Fruit fly (Drosophila melanogaster) whole organism, pupa: ENCODE results near the gene CG31342.
A peak's percentile ranks its signal among the peaks of the same experiment; 100 is the strongest.

Experiments used
- CG10348 ChIP-seq: fragments of 200-800 bp; sonication (Bioruptor generic); IDR thresholded peaks from 2 replicates; pipeline ENCODE4 v1.3.6; 2022; ENCODE audit warnings: missing biosample characterization, missing genetic modification characterization
- CG12605 ChIP-seq: fragments of 200-800 bp; sonication (Bioruptor generic); IDR thresholded peaks from 2 replicates; pipeline ENCODE4 v1.3.6; 2022; ENCODE audit warnings: missing biosample characterization, missing genetic modification characterization
- CG13204 ChIP-seq: fragments of 200-800 bp; sonication (Bioruptor generic); optimal IDR thresholded peaks from 2 replicates; lab custom pipeline; 2018; ENCODE audit warnings: missing biosample characterization, mild to moderate bottlenecking, missing genetic modification characterization, moderate library complexity
- CG14655 ChIP-seq: fragments of 200-800 bp; sonication (Bioruptor generic); optimal IDR thresholded peaks from 3 replicates; lab custom pipeline; 2017; ENCODE audit warnings: mild to moderate bottlenecking, missing biosample characterization, missing genetic modification reagents, missing genetic modification characterization
- CG15710 ChIP-seq: fragments of 200-800 bp; sonication (Bioruptor generic); optimal IDR thresholded peaks from 2 replicates; lab custom pipeline; 2018; ENCODE audit warnings: missing biosample characterization, mild to moderate bottlenecking, missing genetic modification characterization, moderate library complexity
- CG17806 ChIP-seq: fragments of 200-800 bp; sonication (Bioruptor generic); optimal IDR thresholded peaks from 2 replicates; lab custom pipeline; 2018; ENCODE audit warnings: missing biosample characterization, mild to moderate bottlenecking, missing genetic modification characterization, moderate library complexity
- CG32121 ChIP-seq: fragments of 200-800 bp; sonication (Bioruptor generic); IDR thresholded peaks from 2 replicates; pipeline ENCODE4 v1.3.6; 2022; ENCODE audit warnings: missing biosample characterization, missing genetic modification characterization
- CG34367 ChIP-seq: fragments of 200-800 bp; sonication (Bioruptor generic); optimal IDR thresholded peaks from 2 replicates; lab custom pipeline; 2018; ENCODE audit warnings: missing biosample characterization, mild to moderate bottlenecking, missing genetic modification characterization
- CG4496 ChIP-seq: fragments of 200-800 bp; sonication (Bioruptor generic); IDR thresholded peaks from 3 replicates; pipeline ENCODE4 v1.3.6; 2022; ENCODE audit warnings: missing biosample characterization, missing genetic modification characterization
- CG8159 ChIP-seq: fragments of 200-800 bp; sonication (Bioruptor generic); optimal IDR thresholded peaks from 3 replicates; lab custom pipeline; 2018; ENCODE audit warnings: missing biosample characterization, mild to moderate bottlenecking, missing genetic modification characterization, moderate library complexity
- CG8301 ChIP-seq: fragments of 200-800 bp; sonication (Bioruptor generic); optimal IDR thresholded peaks from 2 replicates; lab custom pipeline; 2018; ENCODE audit warnings: missing biosample characterization, mild to moderate bottlenecking, missing genetic modification characterization
- CG9948 ChIP-seq: fragments of 200-800 bp; sonication (Bioruptor generic); optimal IDR thresholded peaks from 2 replicates; lab custom pipeline; 2018; ENCODE audit warnings: missing biosample characterization, mild to moderate bottlenecking, missing genetic modification characterization, moderate library complexity
- D1 ChIP-seq: fragments of 200-800 bp; sonication (Bioruptor generic); optimal IDR thresholded peaks from 2 replicates; lab custom pipeline; 2018; ENCODE audit warnings: missing biosample characterization, mild to moderate bottlenecking, missing genetic modification characterization, moderate library complexity
- EcR ChIP-seq: fragments of 200-800 bp; sonication (Bioruptor generic); optimal IDR thresholded peaks from 3 replicates; lab custom pipeline; 2019; ENCODE audit warnings: missing biosample characterization, missing genetic modification characterization, mild to moderate bottlenecking, moderate library complexity, missing genetic modification reagents
- Ets98B ChIP-seq: fragments of 200-800 bp; sonication (Bioruptor generic); IDR thresholded peaks from 2 replicates; pipeline ENCODE4 v1.3.6; 2022; ENCODE audit warnings: missing biosample characterization, missing genetic modification characterization
- Pif1A ChIP-seq: fragments of 200-800 bp; sonication (Bioruptor generic); optimal IDR thresholded peaks from 3 replicates; lab custom pipeline; 2016; ENCODE audit warnings: missing biosample characterization, missing genetic modification characterization
- Pif1B ChIP-seq: fragments of 200-800 bp; sonication (Bioruptor generic); optimal IDR thresholded peaks from 3 replicates; lab custom pipeline; 2016; ENCODE audit warnings: missing biosample characterization, missing genetic modification characterization
- Snoo ChIP-seq: fragments of 200-800 bp; sonication (Bioruptor generic); optimal IDR thresholded peaks from 3 replicates; lab custom pipeline; 2017; ENCODE audit warnings: missing biosample characterization, mild to moderate bottlenecking, missing genetic modification characterization, inconsistent platforms
- fd96Ca ChIP-seq: fragments of 200-800 bp; sonication (Bioruptor generic); IDR thresholded peaks from 3 replicates; pipeline ENCODE4 v1.3.6; 2022; ENCODE audit warnings: missing biosample characterization, missing genetic modification characterization
- gl ChIP-seq: fragments of 200-800 bp; sonication (Bioruptor generic); optimal IDR thresholded peaks from 2 replicates; lab custom pipeline; 2018; ENCODE audit warnings: missing biosample characterization, mild to moderate bottlenecking, missing genetic modification characterization
- rn ChIP-seq: fragments of 200-800 bp; sonication (Bioruptor generic); IDR thresholded peaks from 2 replicates; pipeline ENCODE4 v1.3.6; 2022; ENCODE audit warnings: missing biosample characterization, missing genetic modification characterization

Gene CG31342

DNA sequence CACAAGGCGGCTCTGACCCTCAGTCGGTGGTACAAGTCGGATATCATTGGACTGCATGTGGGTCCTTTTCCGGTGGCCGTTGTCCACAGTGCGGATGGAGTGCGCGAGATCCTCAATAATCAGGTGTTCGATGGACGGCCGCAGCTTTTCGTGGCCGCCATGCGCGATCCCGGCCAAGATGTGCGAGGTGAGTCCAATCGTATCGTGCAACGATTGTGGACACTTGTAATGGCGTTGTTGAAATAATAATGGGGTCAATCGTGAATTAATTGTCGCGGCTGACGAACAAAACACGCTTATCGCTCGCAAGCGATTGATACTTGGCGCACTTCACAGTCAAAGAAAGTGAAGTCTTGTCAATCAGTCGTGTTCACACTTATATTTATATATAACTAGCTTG, 21.8 kb upstream of the CG31342 start:
- no peak for TF ChIP-seq CG8301 (tag; lab: Kevin White, UChicago)

DNA sequence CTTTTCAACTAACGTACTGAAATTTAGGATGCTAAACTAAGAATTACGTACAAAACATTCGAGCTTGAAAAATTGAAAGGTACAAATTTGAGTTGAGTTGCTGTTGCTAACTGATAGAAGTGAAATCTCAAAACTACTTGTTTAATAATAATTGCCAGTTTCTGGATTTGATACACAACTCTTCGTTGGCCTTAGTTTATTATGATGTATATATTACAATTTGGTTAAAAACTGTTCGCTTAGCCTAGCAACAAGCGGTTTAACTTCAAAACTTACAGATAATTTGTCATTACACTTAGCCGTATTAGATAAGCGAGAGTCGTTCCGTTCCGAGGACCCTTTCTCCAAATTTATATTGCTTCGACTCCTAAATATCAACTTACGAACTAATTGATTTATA, 18.2 kb upstream of the CG31342 start, which contains the start of the genes CG14384 and grsm:
TSS of gene CG14384 (minus strand) at position 101 of the 400 bp plus-strand sequence.
TSS of gene grsm (minus strand) at position 101 of the 400 bp plus-strand sequence.
- TF ChIP-seq Pif1A, result no peak
- no peak for TF ChIP-seq D1 (tag; lab: Kevin White, UChicago)
- TF ChIP-seq CG17806 (tag; lab: Kevin White, UChicago), result no peak
- no peak for TF ChIP-seq CG34367 (tag; lab: Kevin White, UChicago)
- no peak for TF ChIP-seq rn (GFP tag; lab: Robert Waterston, UW)
- no peak for TF ChIP-seq fd96Ca (GFP tag; lab: Robert Waterston, UW)
- TF ChIP-seq CG8159 (tag; lab: Kevin White, UChicago), result no peak
- TF ChIP-seq CG12605, result no peak
- TF ChIP-seq CG8301 (tag; lab: Kevin White, UChicago), result no peak
- no peak for TF ChIP-seq CG14655 (GFP tag; lab: Kevin White, UChicago)
- no peak for TF ChIP-seq CG13204 (GFP tag; lab: Kevin White, UChicago)
- no peak for TF ChIP-seq CG9948 (tag; lab: Kevin White, UChicago)
- TF ChIP-seq Snoo (tag; lab: Kevin White, UChicago), result no peak
- no peak for TF ChIP-seq CG4496
- no peak for TF ChIP-seq CG10348 (GFP tag; lab: Robert Waterston, UW)
- TF ChIP-seq gl, result no peak
- no peak for TF ChIP-seq Pif1B
- TF ChIP-seq CG32121 (GFP tag; lab: Robert Waterston, UW), result no peak
- no peak for TF ChIP-seq CG15710
- TF ChIP-seq Ets98B (GFP tag; lab: Robert Waterston, UW), result no peak
- TF ChIP-seq, all 21 proteins: peak for 0

DNA sequence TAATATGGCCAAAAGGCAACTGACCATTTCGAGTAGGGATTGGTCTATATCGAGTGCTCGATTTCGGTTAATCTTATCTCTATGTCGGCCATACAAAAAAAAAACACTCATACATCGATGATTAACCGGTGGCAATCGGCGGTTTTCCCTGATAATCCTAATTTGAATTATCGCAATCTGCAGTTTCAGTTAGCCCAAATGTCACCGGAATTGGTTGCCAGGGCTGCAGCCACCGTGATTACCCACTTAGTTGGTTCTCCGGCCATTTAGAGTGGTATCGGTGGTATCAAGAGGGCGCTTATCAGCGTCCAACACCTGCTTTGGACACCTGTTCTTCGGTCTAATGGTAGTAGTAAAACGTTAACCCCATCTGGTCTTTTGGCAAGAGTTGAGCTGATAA, 13.7 kb upstream of the CG31342 start:
- TF ChIP-seq fd96Ca (GFP tag; lab: Robert Waterston, UW), result no peak
- TF ChIP-seq D1 (tag; lab: Kevin White, UChicago), result no peak
- TF ChIP-seq gl, result no peak
- TF ChIP-seq CG15710, result no peak
- TF ChIP-seq CG13204 (GFP tag; lab: Kevin White, UChicago), result no peak
- TF ChIP-seq CG4496, result no peak
- no peak for TF ChIP-seq CG10348 (GFP tag; lab: Robert Waterston, UW)
- TF ChIP-seq EcR (GFP tag; lab: Kevin White, UChicago), result no peak
- no peak for TF ChIP-seq CG34367 (tag; lab: Kevin White, UChicago)
- no peak for TF ChIP-seq CG8159 (tag; lab: Kevin White, UChicago)
- TF ChIP-seq Snoo (tag; lab: Kevin White, UChicago), result no peak
- TF ChIP-seq rn (GFP tag; lab: Robert Waterston, UW), result no peak
- no peak for TF ChIP-seq CG9948 (tag; lab: Kevin White, UChicago)
- no peak for TF ChIP-seq CG14655 (GFP tag; lab: Kevin White, UChicago)

DNA sequence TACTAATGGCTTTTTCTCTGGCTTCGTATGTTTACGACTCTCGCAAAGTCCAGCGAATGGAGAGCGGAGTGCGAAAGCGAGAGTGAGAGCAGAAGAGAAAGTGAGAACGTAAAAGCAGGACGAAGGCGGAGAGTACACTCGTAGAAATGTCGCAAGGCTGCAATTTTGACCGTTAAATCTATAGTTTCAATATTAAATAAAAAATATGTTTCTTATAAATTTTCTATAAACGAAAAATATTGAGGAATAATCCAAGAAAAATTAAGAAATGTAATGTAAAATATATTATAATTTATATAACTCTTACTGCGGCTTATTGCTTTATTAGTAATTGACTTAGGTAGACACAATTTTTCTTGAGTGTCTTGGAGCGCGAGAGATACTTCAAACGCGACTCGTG, 11.4 kb upstream of the CG31342 start:
- TF ChIP-seq Ets98B (GFP tag; lab: Robert Waterston, UW) (no peak), rn (GFP tag; lab: Robert Waterston, UW) (no peak), Pif1A (peak; percentile 22), Pif1B (peak; percentile 63), fd96Ca (GFP tag; lab: Robert Waterston, UW) (no peak), CG14655 (GFP tag; lab: Kevin White, UChicago) (peak; percentile 53), CG17806 (tag; lab: Kevin White, UChicago) (no peak), CG8159 (tag; lab: Kevin White, UChicago) (no peak), CG9948 (tag; lab: Kevin White, UChicago) (peak; percentile 43), CG8301 (tag; lab: Kevin White, UChicago) (no peak), CG4496 (0 out of 3 replicates have a peak, but pooled peaks have one; percentile 23), CG34367 (tag; lab: Kevin White, UChicago) (no peak), CG12605 (no peak)

DNA sequence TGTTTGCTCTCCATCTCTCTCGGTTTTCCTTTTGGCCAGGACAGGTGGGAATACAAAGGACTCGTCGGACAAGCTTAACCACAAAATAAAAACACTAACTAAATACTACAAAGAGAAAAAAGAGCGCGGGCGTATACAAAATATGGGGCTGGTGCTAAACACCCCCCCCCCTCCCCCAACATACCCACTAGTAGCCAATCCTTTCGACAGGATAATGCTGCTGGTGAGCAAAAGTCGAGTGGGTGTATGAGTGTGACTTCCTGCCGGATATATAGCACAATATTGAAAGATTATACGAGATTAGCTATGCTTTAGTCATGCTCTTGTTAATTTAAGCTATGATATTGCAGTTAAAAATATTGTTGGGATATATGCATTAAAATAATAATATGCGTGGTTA, 10.6 kb upstream of the CG31342 start:
- TF ChIP-seq EcR (GFP tag; lab: Kevin White, UChicago), result no peak
- TF ChIP-seq CG12605, result no peak
- no peak for TF ChIP-seq rn (GFP tag; lab: Robert Waterston, UW)
- TF ChIP-seq fd96Ca (GFP tag; lab: Robert Waterston, UW), result no peak
- no peak for TF ChIP-seq CG10348 (GFP tag; lab: Robert Waterston, UW)
- TF ChIP-seq CG15710, result no peak
- TF ChIP-seq CG8159 (tag; lab: Kevin White, UChicago), result no peak
- no peak for TF ChIP-seq CG4496
- TF ChIP-seq, all 21 proteins: peak for 0

DNA sequence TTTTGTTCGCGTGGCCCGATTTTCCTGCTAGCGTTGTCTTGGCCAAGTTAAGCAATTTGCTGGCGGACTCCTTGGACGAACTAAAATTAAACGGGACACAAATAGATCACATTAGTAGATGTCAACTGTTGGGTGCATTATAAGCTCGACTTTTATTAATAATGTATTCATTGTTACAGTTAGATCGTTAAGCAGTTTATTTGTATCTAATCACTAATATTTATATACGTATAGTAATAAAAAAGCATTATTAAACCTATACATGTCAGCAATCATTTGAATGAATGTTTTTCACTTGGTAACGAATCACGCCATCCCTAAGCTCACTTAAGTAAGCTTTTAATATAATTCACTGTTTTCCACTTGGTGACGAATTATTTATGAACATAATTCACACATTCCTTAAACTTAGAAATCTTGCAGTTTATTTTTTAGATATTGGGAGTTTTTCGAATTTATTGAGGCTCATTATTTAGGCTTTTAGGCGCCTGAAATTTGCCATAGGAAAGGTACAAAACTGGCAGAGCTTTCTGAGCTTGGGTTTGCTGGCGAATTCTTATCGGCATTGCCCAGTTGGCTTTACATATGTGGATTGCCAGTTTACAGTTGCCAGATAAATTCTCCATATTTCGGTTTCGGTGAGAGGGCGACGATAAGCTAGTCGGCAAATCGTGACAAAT, 8.3 kb upstream of the CG31342 start, which contains the start of the genes CG7381 and CG7091:
TSS of gene CG7381 (minus strand) at position 101 of the 680 bp plus-strand sequence.
TSS of gene CG7091 (plus strand) at position 630 of the 680 bp plus-strand sequence.
- TF ChIP-seq CG10348 (GFP tag; lab: Robert Waterston, UW) (no peak), CG14655 (GFP tag; lab: Kevin White, UChicago) (no peak), CG4496 (no peak)
